Worm (Caenorhabditis elegans): ENCODE measurements around the gene his-41.

Gene his-41

ce11 chrV:9546860-9547269 is 1.5 kb downstream of the his-41 start, which contains the start of gene his-37 (continued):
- TF ChIP-seq hlh-30 (tag; optimal IDR thresholded peaks at IDR 0.05; ENCODE audit: insufficient read depth) = peak; percentile 92
- TF ChIP-seq lin-1 (GFP tag; IDR thresholded peaks at IDR 0.05) = peak; percentile 94
- TF ChIP-seq dve-1 (tag; optimal IDR thresholded peaks at IDR 0.05; ENCODE audit: insufficient read depth) = peak; percentile 100
- peak; percentile 99 for TF ChIP-seq nhr-28 (tag; optimal IDR thresholded peaks at IDR 0.05)
- peak; percentile 68; the same call in 1 of the 2 replicates for TF ChIP-seq ZK337.2 (GFP tag; IDR thresholded peaks at IDR 0.05)
- TF ChIP-seq nhr-102 (tag; optimal IDR thresholded peaks at IDR 0.05) = peak; percentile 99
- no peak for TF ChIP-seq dmd-8 (GFP tag; IDR thresholded peaks at IDR 0.05)
- peak; percentile 98 for TF ChIP-seq tra-1 (GFP tag; IDR thresholded peaks at IDR 0.05)
- TF ChIP-seq daf-8 (GFP tag; IDR thresholded peaks at IDR 0.05) = peak; percentile 85; the same call in 1 of the 2 replicates
- TF ChIP-seq zag-1 (tag; optimal IDR thresholded peaks at IDR 0.05) = peak; percentile 83
- TF ChIP-seq pha-4 (GFP tag; IDR thresholded peaks at IDR 0.05) = peak; percentile 97
- TF ChIP-seq pha-4 (tag; optimal IDR thresholded peaks at IDR 0.05) = peak; percentile 98
- TF ChIP-seq jun-1 (tag; optimal IDR thresholded peaks at IDR 0.05) = peak; percentile 97
- peak; percentile 92 for TF ChIP-seq zip-2 (tag; optimal IDR thresholded peaks at IDR 0.05)
- TF ChIP-seq gei-8 (GFP tag; optimal IDR thresholded peaks at IDR 0.05) = peak; percentile 17
- TF ChIP-seq mep-1 (tag; optimal IDR thresholded peaks at IDR 0.05) = peak; percentile 99
- TF ChIP-seq nhr-41 (GFP tag; IDR thresholded peaks at IDR 0.05) = peak; percentile 88
- peak in 1 of 2 experiments; percentile 79 for TF ChIP-seq ZK546.5 (tag; optimal IDR thresholded peaks at IDR 0.05)
- TF ChIP-seq mxl-3 (GFP tag; optimal IDR thresholded peaks at IDR 0.05) = peak; percentile 99
- TF ChIP-seq lin-15B (tag; optimal IDR thresholded peaks at IDR 0.05) = no peak
- peak; percentile 95 to 97 for TF ChIP-seq lsy-2 (tag; optimal IDR thresholded peaks at IDR 0.05)
- no peak for TF ChIP-seq ceh-82 (tag; optimal IDR thresholded peaks at IDR 0.05)
- peak in 1 of 2 experiments; percentile 86; a peak in 1 of 4 replicates for TF ChIP-seq madf-5 (GFP tag; IDR thresholded peaks at IDR 0.05)
- TF ChIP-seq ceh-62 (tag; optimal IDR thresholded peaks at IDR 0.05) = no peak
- TF ChIP-seq rbr-2 (tag; optimal IDR thresholded peaks at IDR 0.05) = peak; percentile 99
- TF ChIP-seq zfp-2 (tag; optimal IDR thresholded peaks at IDR 0.05) = peak; percentile 85
- TF ChIP-seq Y5F2A.4 (GFP tag; optimal IDR thresholded peaks at IDR 0.05) = peak; percentile 84
- peak; percentile 82 for TF ChIP-seq ceh-32 (tag; optimal IDR thresholded peaks at IDR 0.05; ENCODE audit: poor library complexity)
- TF ChIP-seq aly-2 (tag; optimal IDR thresholded peaks at IDR 0.05) = no peak
- peak; percentile 98 for TF ChIP-seq ctbp-1 (GFP tag; IDR thresholded peaks at IDR 0.05)
- peak; percentile 71 to 96 for TF ChIP-seq daf-16 (GFP tag; optimal IDR thresholded peaks at IDR 0.05)
- TF ChIP-seq daf-16 (tag; optimal IDR thresholded peaks at IDR 0.05) = peak; percentile 84
- peak; percentile 89 for TF ChIP-seq spr-3 (GFP tag; optimal IDR thresholded peaks at IDR 0.05)
- TF ChIP-seq T26A8.4 (GFP tag; IDR thresholded peaks at IDR 0.05) = peak; percentile 98
- TF ChIP-seq ceh-28 (tag; optimal IDR thresholded peaks at IDR 0.05) = peak; percentile 59
- TF ChIP-seq nhr-76 (tag; optimal IDR thresholded peaks at IDR 0.05) = peak; percentile 85
- TF ChIP-seq lir-3 (tag; optimal IDR thresholded peaks at IDR 0.05) = peak; percentile 88
- TF ChIP-seq nhr-237 (tag; optimal IDR thresholded peaks at IDR 0.05) = peak; percentile 82
- peak; percentile 95 for TF ChIP-seq lin-29 (GFP tag; IDR thresholded peaks at IDR 0.05)
- peak; percentile 99 for TF ChIP-seq nhr-77 (tag; optimal IDR thresholded peaks at IDR 0.05)
- TF ChIP-seq mxl-2 (GFP tag; conservative IDR thresholded peaks at IDR 0.05) = peak; percentile 85; the same call in 1 of the 2 replicates
- no peak for TF ChIP-seq lim-7 (GFP tag; IDR thresholded peaks at IDR 0.05)
- peak; percentile 96 for TF ChIP-seq saeg-2 (GFP tag; IDR thresholded peaks at IDR 0.05)
- TF ChIP-seq sdz-12 (GFP tag; optimal IDR thresholded peaks at IDR 0.05) = no peak
- peak; percentile 98 for TF ChIP-seq nhr-25 (tag; optimal IDR thresholded peaks at IDR 0.05; ENCODE audit: borderline replicate concordance, insufficient read depth)
- TF ChIP-seq madf-9 (GFP tag; conservative IDR thresholded peaks at IDR 0.05) = peak; percentile 98
- TF ChIP-seq R02D3.7 (tag; optimal IDR thresholded peaks at IDR 0.05) = no peak
- TF ChIP-seq F37D6.2 (tag; optimal IDR thresholded peaks at IDR 0.05) = peak; percentile 97
- peak; percentile 96 for TF ChIP-seq T20F7.1 (GFP tag; optimal IDR thresholded peaks at IDR 0.05)
- no peak for TF ChIP-seq zip-11 (GFP tag; IDR thresholded peaks at IDR 0.05)
- no peak for TF ChIP-seq F49E8.2 (tag; optimal IDR thresholded peaks at IDR 0.05; ENCODE audit: borderline replicate concordance)
